Fruit fly (Drosophila melanogaster): Measurements from ENCODE around the gene Manf.
A peak's percentile ranks its signal among the peaks of the same experiment; 100 is the strongest.

Manf gene

dm6 chr3R:16331809-16332343 lies 17.3 kb upstream of the Manf start (continued):
- peak in 1 of 2 experiments; percentile 63 for TF ChIP-seq Hr51 (GFP tag; optimal IDR thresholded peaks at IDR 0.05)
- TF ChIP-seq CG6689 (GFP tag; IDR thresholded peaks at IDR 0.05) = no peak; the same call in 1 of the 2 replicates
- TF ChIP-seq bigmax (GFP tag; optimal IDR thresholded peaks at IDR 0.05) = no peak
- TF ChIP-seq salm (tag; optimal IDR thresholded peaks at IDR 0.05) = peak; percentile 59
- peak; percentile 36; the same call in 1 of the 2 replicates for TF ChIP-seq HLH3B (GFP tag; IDR thresholded peaks at IDR 0.05)
- TF ChIP-seq CG11398 (GFP tag; optimal IDR thresholded peaks at IDR 0.05) = peak; percentile 82
- peak; percentile 68 for TF ChIP-seq CG8290 (GFP tag; optimal IDR thresholded peaks at IDR 0.05)
- peak; percentile 91 to 93 for TF ChIP-seq CG8290 (tag; optimal IDR thresholded peaks at IDR 0.05)
- peak; percentile 66 for TF ChIP-seq CG6254 (GFP tag; optimal IDR thresholded peaks at IDR 0.05)
- no peak for TF ChIP-seq Mrtf (GFP tag; IDR thresholded peaks at IDR 0.05)
- no peak for TF ChIP-seq CG7357 (GFP tag; IDR thresholded peaks at IDR 0.05)
- no peak for TF ChIP-seq abd-A (tag; optimal IDR thresholded peaks at IDR 0.05)
- TF ChIP-seq CG34224 (GFP tag; IDR thresholded peaks at IDR 0.05; ENCODE audit: partially characterized antibody) = no peak
- TF ChIP-seq CG17829 (tag; optimal IDR thresholded peaks at IDR 0.05) = no peak
- no peak for TF ChIP-seq ftz-f1 (GFP tag; optimal IDR thresholded peaks at IDR 0.05)
- no peak for TF ChIP-seq CG11093 (GFP tag; IDR thresholded peaks at IDR 0.05)
- TF ChIP-seq CG18011 (GFP tag; optimal IDR thresholded peaks at IDR 0.05) = peak; percentile 36
- TF ChIP-seq CoRest (tag; optimal IDR thresholded peaks at IDR 0.05) = peak; percentile 53
- peak; percentile 87 for TF ChIP-seq CG3407 (GFP tag; optimal IDR thresholded peaks at IDR 0.05)
- no peak for TF ChIP-seq sqz (GFP tag; optimal IDR thresholded peaks at IDR 0.05)
- TF ChIP-seq CG34422 (GFP tag; IDR thresholded peaks at IDR 0.05) = 0 out of 3 replicates have a peak, but pooled peaks have one; percentile 19
- TF ChIP-seq sisA (GFP tag; IDR thresholded peaks at IDR 0.05) = no peak
- TF ChIP-seq esg (GFP tag; conservative IDR thresholded peaks at IDR 0.05) = no peak
- peak; percentile 64 for TF ChIP-seq CG7556 (GFP tag; optimal IDR thresholded peaks at IDR 0.05)
- TF ChIP-seq CG18619 (GFP tag; optimal IDR thresholded peaks at IDR 0.05) = peak; percentile 74
- TF ChIP-seq CG18262 (tag; optimal IDR thresholded peaks at IDR 0.05) = peak; percentile 68
- peak; percentile 23 for TF ChIP-seq tx (GFP tag; optimal IDR thresholded peaks at IDR 0.05)
- no peak for TF ChIP-seq CTCF (GFP tag; optimal IDR thresholded peaks at IDR 0.05)
- TF ChIP-seq CG13123 (GFP tag; optimal IDR thresholded peaks at IDR 0.05) = peak; percentile 81
- peak in 1 of 3 experiments; percentile 70 for TF ChIP-seq lola (GFP tag; optimal IDR thresholded peaks at IDR 0.05)
- no peak for TF ChIP-seq CG7963 (GFP tag; IDR thresholded peaks at IDR 0.05; ENCODE audit: partially characterized antibody)
- TF ChIP-seq trh (GFP tag; optimal IDR thresholded peaks at IDR 0.05) = peak; percentile 64
- TF ChIP-seq Max (GFP tag; optimal IDR thresholded peaks at IDR 0.05) = no peak
- peak; percentile 13 for TF ChIP-seq pfk (GFP tag; optimal IDR thresholded peaks at IDR 0.05)
- TF ChIP-seq CG15601 (tag; optimal IDR thresholded peaks at IDR 0.05) = peak; percentile 89
- 0 out of 2 replicates have a peak, but pooled peaks have one; percentile 7 for TF ChIP-seq CG3847 (GFP tag; IDR thresholded peaks at IDR 0.05)
- peak; percentile 89 for TF ChIP-seq CG33557 (GFP tag; optimal IDR thresholded peaks at IDR 0.05)
- no peak for TF ChIP-seq kah (GFP tag; optimal IDR thresholded peaks at IDR 0.05)
- no peak for TF ChIP-seq tin (GFP tag; optimal IDR thresholded peaks at IDR 0.05)
- TF ChIP-seq CG5953 (GFP tag; IDR thresholded peaks at IDR 0.05) = no peak
- TF ChIP-seq fru (optimal IDR thresholded peaks at IDR 0.05) = no peak
- TF ChIP-seq CG6854 (GFP tag; optimal IDR thresholded peaks at IDR 0.05) = peak; percentile 9
- peak; percentile 30 for TF ChIP-seq Fer1 (GFP tag; optimal IDR thresholded peaks at IDR 0.05)
- peak; percentile 78 for TF ChIP-seq Lhr (GFP tag; optimal IDR thresholded peaks at IDR 0.05)
- TF ChIP-seq CrebB (tag; optimal IDR thresholded peaks at IDR 0.05) = peak; percentile 86
- peak; percentile 70; the same call in 2 of the 3 replicates for TF ChIP-seq CG3726 (GFP tag; IDR thresholded peaks at IDR 0.05)
- peak; percentile 21; the same call in 1 of the 2 replicates for TF ChIP-seq CG10321 (GFP tag; IDR thresholded peaks at IDR 0.05)
- TF ChIP-seq aop (GFP tag; IDR thresholded peaks at IDR 0.05) = no peak
- peak; percentile 59; the same call in 1 of the 2 replicates for TF ChIP-seq CG14014 (GFP tag; IDR thresholded peaks at IDR 0.05)
- no peak for TF ChIP-seq Drgx (GFP tag; IDR thresholded peaks at IDR 0.05)
- no peak for TF ChIP-seq Rx (GFP tag; IDR thresholded peaks at IDR 0.05)
